Fruit fly (Drosophila melanogaster) whole organism, embryonic: Measurements from ENCODE around the gene Pdi.

ENCODE experiments used
- BtbVII ChIP-seq: fragments of 200-800 bp; sonication (Bioruptor generic); optimal IDR thresholded peaks from 3 replicates; lab custom pipeline; 2017; ENCODE audit warnings: missing biosample characterization, mild to moderate bottlenecking, missing genetic modification characterization
- CG10321 ChIP-seq: fragments of 200-800 bp; sonication (Bioruptor generic); IDR thresholded peaks from 2 replicates; pipeline ENCODE4 v1.3.6; 2022; ENCODE audit warnings: missing biosample characterization, missing genetic modification characterization
- CG10543 ChIP-seq: fragments of 200-800 bp; sonication (Bioruptor generic); optimal IDR thresholded peaks from 3 replicates; lab custom pipeline; 2017; ENCODE audit warnings: missing biosample characterization, mild to moderate bottlenecking, missing genetic modification characterization, moderate library complexity
- CG10959 ChIP-seq: fragments of 200-800 bp; sonication (Bioruptor generic); IDR thresholded peaks from 2 replicates; pipeline ENCODE4 v1.3.6; 2022; ENCODE audit warnings: missing biosample characterization, missing genetic modification characterization
- CG10979 ChIP-seq: fragments of 200-800 bp; sonication (Bioruptor generic); optimal IDR thresholded peaks from 2 replicates; lab custom pipeline; 2018; ENCODE audit warnings: missing biosample characterization, mild to moderate bottlenecking, missing genetic modification characterization, moderate library complexity
- CG11456 ChIP-seq: fragments of 200-800 bp; sonication (Bioruptor generic); IDR thresholded peaks from 3 replicates; pipeline ENCODE4 v1.3.6; 2022; ENCODE audit warnings: missing biosample characterization, missing genetic modification characterization
- CG11695 ChIP-seq: fragments of 200-800 bp; sonication (Bioruptor generic); IDR thresholded peaks from 3 replicates; pipeline ENCODE4 v1.3.6; 2022; ENCODE audit warnings: missing biosample characterization, missing genetic modification characterization
- CG12219 ChIP-seq: fragments of 200-800 bp; sonication (Bioruptor generic); optimal IDR thresholded peaks from 3 replicates; lab custom pipeline; 2018; ENCODE audit warnings: missing biosample characterization, mild to moderate bottlenecking, missing genetic modification characterization
- CG12942 ChIP-seq: fragments of 200-800 bp; sonication (Bioruptor generic); optimal IDR thresholded peaks from 3 replicates; lab custom pipeline; 2016; ENCODE audit warnings: missing biosample characterization, missing genetic modification characterization
- CG14710 ChIP-seq: fragments of 200-800 bp; sonication (Bioruptor generic); optimal IDR thresholded peaks from 3 replicates; lab custom pipeline; 2019; ENCODE audit warnings: missing biosample characterization, mild to moderate bottlenecking, missing genetic modification characterization, moderate library complexity
- CG15269 ChIP-seq: fragments of 200-800 bp; sonication (Bioruptor generic); optimal IDR thresholded peaks from 2 replicates; lab custom pipeline; 2018; ENCODE audit warnings: missing biosample characterization, mild to moderate bottlenecking, missing genetic modification characterization, moderate library complexity
- CG2678 ChIP-seq: fragments of 200-800 bp; sonication (Bioruptor generic); optimal IDR thresholded peaks from 3 replicates; lab custom pipeline; 2019; ENCODE audit warnings: missing biosample characterization, mild to moderate bottlenecking, missing genetic modification characterization, moderate library complexity
- CG42726 ChIP-seq: fragments of 200-800 bp; sonication (Bioruptor generic); IDR thresholded peaks from 2 replicates; pipeline ENCODE4 v1.3.6; 2022; ENCODE audit warnings: missing biosample characterization, missing genetic modification characterization; ENCODE audit not compliant: partially characterized antibody
- CG4424 ChIP-seq: fragments of 200-800 bp; sonication (Bioruptor generic); optimal IDR thresholded peaks from 3 replicates; lab custom pipeline; 2016; ENCODE audit warnings: missing biosample characterization, missing genetic modification characterization
- CG6254 ChIP-seq: fragments of 200-800 bp; sonication (Bioruptor generic); optimal IDR thresholded peaks from 3 replicates; lab custom pipeline; 2017; ENCODE audit warnings: mild to moderate bottlenecking, missing biosample characterization, missing genetic modification reagents, missing genetic modification characterization
- CG6854 ChIP-seq: fragments of 200-800 bp; sonication (Bioruptor generic); optimal IDR thresholded peaks from 3 replicates; lab custom pipeline; 2017; ENCODE audit warnings: missing biosample characterization, mild to moderate bottlenecking, missing genetic modification characterization
- CG7271 ChIP-seq: fragments of 200-800 bp; sonication (Bioruptor generic); optimal IDR thresholded peaks from 2 replicates; lab custom pipeline; 2018; ENCODE audit warnings: missing biosample characterization, mild to moderate bottlenecking, missing genetic modification characterization, moderate library complexity
- CG7372 ChIP-seq: fragments of 200-800 bp; sonication (Bioruptor generic); IDR thresholded peaks from 2 replicates; pipeline ENCODE4 v1.3.6; 2022; ENCODE audit warnings: missing biosample characterization, missing genetic modification characterization
- CG7556 ChIP-seq: fragments of 200-800 bp; sonication (Bioruptor generic); optimal IDR thresholded peaks from 2 replicates; lab custom pipeline; 2017; ENCODE audit warnings: missing biosample characterization, mild to moderate bottlenecking, missing genetic modification characterization
- CG9727 ChIP-seq: fragments of 200-800 bp; sonication (Bioruptor generic); optimal IDR thresholded peaks from 3 replicates; lab custom pipeline; 2017; ENCODE audit warnings: missing biosample characterization, mild to moderate bottlenecking, missing genetic modification characterization
- CG9817 ChIP-seq: fragments of 200-800 bp; sonication (Bioruptor generic); optimal IDR thresholded peaks from 2 replicates; lab custom pipeline; 2018; ENCODE audit warnings: missing biosample characterization, mild to moderate bottlenecking, missing genetic modification characterization, moderate library complexity
- Dip3 ChIP-seq: fragments of 200-800 bp; sonication (Bioruptor generic); optimal IDR thresholded peaks from 3 replicates; lab custom pipeline; 2016; ENCODE audit warnings: missing biosample characterization, missing genetic modification characterization
- E2f1 ChIP-seq: fragments of 200-800 bp; sonication (Bioruptor generic); IDR thresholded peaks from 2 replicates; pipeline ENCODE4 v1.3.6; 2022; ENCODE audit warnings: missing biosample characterization, missing genetic modification characterization
- Hr51 ChIP-seq, 2 experiments: fragments of 200-800 bp; sonication (Bioruptor generic); optimal IDR thresholded peaks; 2 replicates in 1 of 2; 3 replicates in 1 of 2; lab custom pipeline; 2016 to 2018; ENCODE audit warnings: missing biosample characterization in 2 of 2, missing genetic modification characterization in 2 of 2, mild to moderate bottlenecking in 1 of 2, moderate library complexity in 1 of 2
- Nf-YB ChIP-seq: fragments of 200-800 bp; sonication (Bioruptor generic); optimal IDR thresholded peaks from 3 replicates; lab custom pipeline; 2019; ENCODE audit warnings: missing biosample characterization, mild to moderate bottlenecking, missing genetic modification characterization, moderate library complexity
- Six4 ChIP-seq: fragments of 200-800 bp; sonication (Bioruptor generic); optimal IDR thresholded peaks from 2 replicates; lab custom pipeline; 2016; ENCODE audit warnings: missing biosample characterization, missing genetic modification characterization
- Sox100B ChIP-seq: fragments of 200-800 bp; sonication (Bioruptor generic); optimal IDR thresholded peaks from 3 replicates; lab custom pipeline; 2018; ENCODE audit warnings: missing biosample characterization, mild to moderate bottlenecking, missing genetic modification characterization
- ase ChIP-seq: fragments of 200-800 bp; sonication (Bioruptor generic); IDR thresholded peaks from 3 replicates; pipeline ENCODE4 v1.3.6; 2022; ENCODE audit warnings: missing biosample characterization, missing genetic modification characterization
- ato ChIP-seq: fragments of 200-800 bp; sonication (Bioruptor generic); IDR thresholded peaks from 2 replicates; pipeline ENCODE4 v1.3.6; 2022; ENCODE audit warnings: missing biosample characterization, missing genetic modification characterization; ENCODE audit not compliant: partially characterized antibody
- bsh ChIP-seq, 2 experiments: fragments of 200-800 bp; sonication (Bioruptor generic); optimal IDR thresholded peaks; 2 replicates each; lab custom pipeline; 2017 to 2018; ENCODE audit warnings: mild to moderate bottlenecking in 2 of 2, missing biosample characterization in 2 of 2, missing genetic modification characterization in 2 of 2, moderate library complexity in 1 of 2
- dmrt99B ChIP-seq: fragments of 200-800 bp; sonication (Bioruptor generic); optimal IDR thresholded peaks from 2 replicates; lab custom pipeline; 2018; ENCODE audit warnings: missing biosample characterization, mild to moderate bottlenecking, missing genetic modification characterization, moderate library complexity
- emc ChIP-seq: fragments of 200-800 bp; sonication (Bioruptor generic); optimal IDR thresholded peaks from 2 replicates; lab custom pipeline; 2016; ENCODE audit warnings: missing biosample characterization, missing genetic modification characterization
- ems ChIP-seq: fragments of 200-800 bp; sonication (Bioruptor generic); optimal IDR thresholded peaks from 3 replicates; lab custom pipeline; 2016; ENCODE audit warnings: missing biosample characterization, missing genetic modification characterization
- fd96Cb ChIP-seq: fragments of 200-800 bp; sonication (Bioruptor generic); optimal IDR thresholded peaks from 2 replicates; lab custom pipeline; 2018; ENCODE audit warnings: missing biosample characterization, mild to moderate bottlenecking, missing genetic modification characterization, moderate library complexity
- ftz-f1 ChIP-seq: fragments of 200-800 bp; sonication (Bioruptor generic); optimal IDR thresholded peaks from 2 replicates; lab custom pipeline; 2016; ENCODE audit warnings: missing biosample characterization, missing genetic modification characterization
- gro ChIP-seq: fragments of 200-800 bp; sonication (Bioruptor generic); optimal IDR thresholded peaks from 2 replicates; lab custom pipeline; 2016; ENCODE audit warnings: missing biosample characterization, missing genetic modification characterization
- jigr1 ChIP-seq: fragments of 200-800 bp; sonication (Bioruptor generic); IDR thresholded peaks from 3 replicates; pipeline ENCODE4 v1.3.6; 2022; ENCODE audit warnings: missing biosample characterization, missing genetic modification characterization
- ken ChIP-seq: fragments of 200-800 bp; sonication (Bioruptor generic); IDR thresholded peaks from 3 replicates; pipeline ENCODE4 v1.3.6; 2022; ENCODE audit warnings: missing biosample characterization, missing genetic modification characterization
- nerfin-1 ChIP-seq: fragments of 200-800 bp; sonication (Bioruptor generic); optimal IDR thresholded peaks from 3 replicates; lab custom pipeline; 2019; ENCODE audit warnings: missing biosample characterization, mild to moderate bottlenecking, missing genetic modification characterization, moderate library complexity
- pho ChIP-seq: fragments of 200-800 bp; sonication (Bioruptor generic); optimal IDR thresholded peaks from 2 replicates; lab custom pipeline; 2016; ENCODE audit warnings: missing biosample characterization, missing genetic modification characterization
- sc ChIP-seq, 3 experiments: fragments of >200 bp in 2 of 3; fragments of 200-800 bp in 1 of 3; sonication (Bioruptor generic) in 1 of 3; optimal IDR thresholded peaks; 2 replicates in 2 of 3; 3 replicates in 1 of 3; lab custom pipeline; 2017; ENCODE audit warnings: mild to moderate bottlenecking in 1 of 3, missing biosample characterization in 1 of 3, missing genetic modification characterization in 1 of 3, missing genetic modification reagents in 1 of 3
- sisA ChIP-seq: fragments of 200-800 bp; sonication (Bioruptor generic); IDR thresholded peaks from 2 replicates; pipeline ENCODE4 v1.3.6; 2022; ENCODE audit warnings: missing biosample characterization, missing genetic modification characterization
- slbo ChIP-seq: fragments of 200-800 bp; sonication (Bioruptor generic); IDR thresholded peaks from 2 replicates; pipeline ENCODE4 v1.3.6; 2022; ENCODE audit warnings: missing biosample characterization, missing genetic modification characterization
- sob ChIP-seq: fragments of 200-800 bp; sonication (Bioruptor generic); IDR thresholded peaks from 2 replicates; pipeline ENCODE4 v1.3.6; 2022; ENCODE audit warnings: missing biosample characterization, missing genetic modification characterization
- sug ChIP-seq: fragments of 200-800 bp; optimal IDR thresholded peaks from 2 replicates; lab custom pipeline; 2019; ENCODE audit warnings: missing biosample characterization, mild to moderate bottlenecking, missing genetic modification characterization, moderate library complexity
- vvl ChIP-seq: fragments of 200-800 bp; sonication (Bioruptor generic); IDR thresholded peaks from 2 replicates; pipeline ENCODE4 v1.3.6; 2022; ENCODE audit warnings: missing biosample characterization, missing genetic modification characterization
- zfh2 ChIP-seq: fragments of 200-800 bp; sonication (Bioruptor generic); optimal IDR thresholded peaks from 2 replicates; lab custom pipeline; 2016; ENCODE audit warnings: missing biosample characterization, missing genetic modification characterization

Pdi gene

dm6 chr3L:15104849-15105555, 37.6 kb downstream of the Pdi start (continued):
- TF ChIP-seq slbo (peak; percentile 60), Sox100B (GFP tag; lab: Kevin White, UChicago) (peak; percentile 50), vvl (GFP tag; lab: Robert Waterston, UW) (no peak; the same call in 1 of the 2 replicates), CG10321 (GFP tag; lab: Robert Waterston, UW) (no peak), CG12942 (GFP tag; lab: Kevin White, UChicago) (peak; percentile 41), CG10543 (GFP tag; lab: Kevin White, UChicago) (peak; percentile 39), gro (peak; percentile 63), nerfin-1 (tag; lab: Kevin White, UChicago) (no peak), CG7271 (tag; lab: Kevin White, UChicago) (no peak), sisA (GFP tag; lab: Robert Waterston, UW) (peak; percentile 61), CG9817 (tag; lab: Kevin White, UChicago) (peak; percentile 46), CG2678 (tag; lab: Kevin White, UChicago) (peak; percentile 70), CG7372 (GFP tag; lab: Robert Waterston, UW) (peak; percentile 43; the same call in 1 of the 2 replicates), zfh2 (GFP tag; lab: Kevin White, UChicago) (peak; percentile 62), fd96Cb (peak; percentile 22), jigr1 (GFP tag; lab: Robert Waterston, UW) (peak; percentile 49; the same call in 1 of the 3 replicates), CG11695 (GFP tag; lab: Robert Waterston, UW) (peak; percentile 70; the same call in 2 of the 3 replicates), E2f1 (GFP tag; lab: Robert Waterston, UW) (0 out of 2 replicates have a peak, but pooled peaks have one; percentile 16), ase (GFP tag; lab: Robert Waterston, UW) (no peak), bsh (GFP tag; optimal IDR thresholded peaks at IDR 0.05; lab: Kevin White, UChicago) (peak; percentile 48 to 87), CG12219 (GFP tag; lab: Kevin White, UChicago) (peak; percentile 33), CG7556 (GFP tag; lab: Kevin White, UChicago) (peak; percentile 81), CG10959 (GFP tag; lab: Robert Waterston, UW) (no peak), ems (peak; percentile 9), Nf-YB (GFP tag; lab: Kevin White, UChicago) (no peak), Dip3 (GFP tag; lab: Kevin White, UChicago) (peak; percentile 38), Hr51 (GFP tag; optimal IDR thresholded peaks at IDR 0.05; lab: Kevin White, UChicago) (peak in 1 of 2 experiments; percentile 69), ato (GFP tag; lab: Robert Waterston, UW) (no peak), sob (GFP tag; lab: Robert Waterston, UW) (peak; percentile 75), ftz-f1 (GFP tag; lab: Kevin White, UChicago) (no peak), CG6254 (GFP tag; lab: Kevin White, UChicago) (no peak), sug (tag; lab: Kevin White, UChicago) (peak; percentile 7), CG6854 (peak; percentile 76), CG4424 (GFP tag; lab: Kevin White, UChicago) (peak; percentile 47), CG14710 (peak; percentile 4), BtbVII (GFP tag; lab: Kevin White, UChicago) (peak; percentile 27), CG42726 (GFP tag; lab: Robert Waterston, UW) (no peak), CG10979 (tag; lab: Kevin White, UChicago) (peak; percentile 27), CG11456 (GFP tag; lab: Robert Waterston, UW) (no peak; the same call in 2 of the 3 replicates), emc (GFP tag; lab: Kevin White, UChicago) (peak; percentile 21), pho (GFP tag; lab: Kevin White, UChicago) (peak; percentile 81), Six4 (GFP tag; lab: Kevin White, UChicago) (no peak), CG15269 (tag; lab: Kevin White, UChicago) (peak; percentile 66), dmrt99B (tag; lab: Kevin White, UChicago) (peak; percentile 70), CG9727 (GFP tag; lab: Kevin White, UChicago) (peak; percentile 56), ken (GFP tag; lab: Robert Waterston, UW) (peak; percentile 57; the same call in 1 of the 3 replicates), sc (optimal IDR thresholded peaks at IDR 0.05; lab: Kevin White, UChicago) (no peak), sc (GFP tag; optimal IDR thresholded peaks at IDR 0.05; lab: Kevin White, UChicago) (no peak)
